Worm (Caenorhabditis elegans) whole organism, midembryonic: ENCODE measurements around the gene set-28.
"Not testable (repeated sequence)": the region's sequence is repeated elsewhere in the genome, so short reads cannot be mapped to it uniquely, and the experiment has no call there.

ENCODE experiments used
- T22C8.4 ChIP-seq: fragments of 200-800 bp; sonication (Bioruptor generic); IDR thresholded peaks from 2 replicates; pipeline ENCODE4 v1.3.6; 2022; ENCODE audit warnings: missing genetic modification characterization, missing compliant biosample characterization
- cog-1 ChIP-seq: sonication (generic microtip); optimal IDR thresholded peaks from 2 replicates; lab custom pipeline; 2016; ENCODE audit warnings: missing genetic modification characterization, missing compliant biosample characterization
- flt-1 ChIP-seq: fragments of 200-800 bp; sonication (Bioruptor generic); IDR thresholded peaks from 2 replicates; pipeline ENCODE4 v1.3.6; 2022; ENCODE audit warnings: missing genetic modification characterization, missing compliant biosample characterization
- klf-2 ChIP-seq: fragments of 200-800 bp; sonication (Bioruptor generic); conservative IDR thresholded peaks from 2 replicates; pipeline ENCODE4 v1.3.6; 2022; ENCODE audit warnings: missing genetic modification reagents, missing genetic modification characterization, missing compliant biosample characterization
- med-1 ChIP-seq: sonication (generic microtip); optimal IDR thresholded peaks from 2 replicates; lab custom pipeline; 2017; ENCODE audit warnings: missing genetic modification characterization, mild to moderate bottlenecking, missing compliant biosample characterization, antibody characterized with exemption, missing genetic modification reagents; ENCODE audit not compliant: insufficient read depth
- ref-1 ChIP-seq: fragments of 200-800 bp; sonication (Bioruptor generic); conservative IDR thresholded peaks from 2 replicates; pipeline ENCODE4 v1.3.6; 2022; ENCODE audit warnings: missing genetic modification reagents, missing genetic modification characterization, missing compliant biosample characterization
- tab-1 ChIP-seq: fragments of 200-800 bp; sonication (Bioruptor generic); IDR thresholded peaks from 2 replicates; pipeline ENCODE4 v1.3.6; 2022; ENCODE audit warnings: missing genetic modification characterization, missing compliant biosample characterization
- ztf-23 ChIP-seq: fragments of 200-800 bp; sonication (Bioruptor generic); IDR thresholded peaks from 2 replicates; pipeline ENCODE4 v1.3.6; 2022; ENCODE audit warnings: missing genetic modification reagents, missing genetic modification characterization, missing compliant biosample characterization
- ztf-29 ChIP-seq: fragments of 200-800 bp; sonication (Bioruptor generic); IDR thresholded peaks from 2 replicates; pipeline ENCODE4 v1.3.6; 2022; ENCODE audit warnings: missing genetic modification reagents, missing genetic modification characterization, missing compliant biosample characterization

Gene set-28

ce11 chrX:215488-215887, at the start of gene set-28:
TSS of gene set-28 (minus strand) at chrX:215588.
- TF ChIP-seq tab-1 (GFP tag; lab: Robert Waterston, UW); med-1 (GFP tag; lab: Kevin White, UChicago); cog-1 (tag; lab: Kevin White, UChicago): not testable (repeated sequence)

- not testable (repeated sequence) for TF ChIP-seq med-1 (GFP tag; lab: Kevin White, UChicago); ref-1 (GFP tag; lab: Robert Waterston, UW); cog-1 (tag; lab: Kevin White, UChicago)
Measured at ce11 chrX:239077-239476, 23.7 kb upstream of the set-28 start, which contains the start of gene AC8.10. TSS of gene AC8.10 (minus strand) at chrX:239177.

- TF ChIP-seq tab-1, ztf-23, ztf-29 (GFP tag; lab: Robert Waterston, UW): not testable (repeated sequence)
Measured at ce11 chrX:229374-229773, 14.0 kb upstream of the set-28 start, which contains the start of gene AC8.3. TSS of gene AC8.3 (minus strand) at chrX:229474.

ce11 chrX:211141-211540, 4.2 kb downstream of the set-28 start, which contains the start of gene Y73B3B.1:
TSS of gene Y73B3B.1 (minus strand) at chrX:211241.
- not testable (repeated sequence) for TF ChIP-seq flt-1 (GFP tag; lab: Robert Waterston, UW); cog-1 (tag; lab: Kevin White, UChicago); ref-1 (GFP tag; lab: Robert Waterston, UW)

ce11 chrX:209695-210094, 5.7 kb downstream of the set-28 start, which contains the start of gene Y73B3B.3:
TSS of gene Y73B3B.3 (plus strand) at chrX:209995.
- not testable (repeated sequence) for TF ChIP-seq ref-1 (GFP tag; lab: Robert Waterston, UW); cog-1 (tag; lab: Kevin White, UChicago); ztf-29 (GFP tag; lab: Robert Waterston, UW)

- no peak for TF ChIP-seq ztf-29 (GFP tag; lab: Robert Waterston, UW)
- TF ChIP-seq flt-1 (GFP tag; lab: Robert Waterston, UW), result no peak
- no peak for TF ChIP-seq ref-1 (GFP tag; lab: Robert Waterston, UW)
- no peak for TF ChIP-seq tab-1 (GFP tag; lab: Robert Waterston, UW)
- no peak for TF ChIP-seq T22C8.4 (GFP tag; lab: Robert Waterston, UW)
- TF ChIP-seq cog-1 (tag; lab: Kevin White, UChicago), result no peak
- no peak for TF ChIP-seq med-1 (GFP tag; lab: Kevin White, UChicago)
- TF ChIP-seq klf-2 (GFP tag; lab: Robert Waterston, UW), result no peak
- no peak for TF ChIP-seq ztf-23 (GFP tag; lab: Robert Waterston, UW)
Measured at ce11 chrX:196403-196802, 19.0 kb downstream of the set-28 start.

- TF ChIP-seq ztf-29 (GFP tag; lab: Robert Waterston, UW) (no peak), tab-1 (GFP tag; lab: Robert Waterston, UW) (no peak), T22C8.4 (GFP tag; lab: Robert Waterston, UW) (no peak), flt-1 (GFP tag; lab: Robert Waterston, UW) (no peak), cog-1 (tag; lab: Kevin White, UChicago) (no peak), klf-2 (GFP tag; lab: Robert Waterston, UW) (no peak)
Measured at ce11 chrX:192534-192933, 22.9 kb downstream of the set-28 start, which contains the start of gene T08D2.8. TSS of gene T08D2.8 (plus strand) at chrX:192834.

ce11 chrX:183572-183971, 31.8 kb downstream of the set-28 start:
- TF ChIP-seq T22C8.4 (GFP tag; lab: Robert Waterston, UW), result peak; percentile 94

- not testable (repeated sequence) for TF ChIP-seq klf-2, ref-1, T22C8.4 (GFP tag; lab: Robert Waterston, UW)
Measured at ce11 chrX:182119-182741, 33.2 kb downstream of the set-28 start, which contains the start of the genes T08D2.6 and chkr-1. TSS of gene T08D2.6 (minus strand) at chrX:182169. TSS of gene chkr-1 (plus strand) at chrX:182691.

ce11 chrX:177075-177474, 38.3 kb downstream of the set-28 start, which contains the start of the genes T08D2.5 and T08D2.4:
TSS of gene T08D2.5 (plus strand) at chrX:177375.
TSS of gene T08D2.4 (plus strand) at chrX:177396.
- TF ChIP-seq ref-1 (GFP tag; lab: Robert Waterston, UW) (no peak), T22C8.4 (GFP tag; lab: Robert Waterston, UW) (no peak), klf-2 (GFP tag; lab: Robert Waterston, UW) (no peak)

- peak; percentile 72 for TF ChIP-seq flt-1 (GFP tag; lab: Robert Waterston, UW)
Measured at ce11 chrX:169569-169968, 45.8 kb downstream of the set-28 start.
